Worm (Caenorhabditis elegans) whole organism, L1 larva: ENCODE data around the gene riok-3.

ENCODE experiments used
- aly-2 ChIP-seq: fragments of 150-350 bp; optimal IDR thresholded peaks from 2 replicates; lab custom pipeline; 2014; ENCODE audit warnings: missing biosample characterization, missing genetic modification characterization
- ceh-90 ChIP-seq: sonication (generic microtip); optimal IDR thresholded peaks from 2 replicates; lab custom pipeline; 2016; ENCODE audit warnings: missing genetic modification characterization, missing compliant biosample characterization
- mab-9 ChIP-seq: fragments of 200-800 bp; sonication (Bioruptor generic); IDR thresholded peaks from 2 replicates; pipeline ENCODE4 v1.3.6; 2022; ENCODE audit warnings: missing genetic modification reagents, missing genetic modification characterization, missing compliant biosample characterization
- nhr-76 ChIP-seq: sonication (generic microtip); optimal IDR thresholded peaks from 2 replicates; lab custom pipeline; 2017; ENCODE audit warnings: missing biosample characterization, missing genetic modification characterization
- unc-62 ChIP-seq: fragments of 150-350 bp; optimal IDR thresholded peaks from 2 replicates; lab custom pipeline; 2014; ENCODE audit warnings: missing biosample characterization, missing genetic modification reagents, missing genetic modification characterization

DNA sequence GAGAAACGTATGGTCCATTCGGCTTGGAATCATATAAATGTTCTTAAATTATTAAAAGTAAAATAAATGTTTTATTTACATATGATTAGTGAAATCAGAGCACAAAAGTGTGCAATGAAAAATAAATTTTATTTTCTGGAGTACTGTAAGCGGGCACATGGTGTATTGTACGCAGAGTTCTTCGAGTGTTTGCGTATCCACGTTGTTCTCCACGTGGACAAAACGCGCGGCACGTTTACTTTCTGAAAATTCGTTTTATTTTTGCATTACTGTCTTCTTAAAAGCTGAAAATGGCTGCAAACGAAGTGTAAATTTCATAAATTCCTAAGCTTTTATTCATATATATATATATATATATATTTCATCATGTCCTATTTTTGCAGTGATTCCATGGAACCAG, 27.8 kb upstream of the riok-3 start:
- TF ChIP-seq aly-2: no peak
- no peak for TF ChIP-seq mab-9
- TF ChIP-seq nhr-76: no peak
- TF ChIP-seq unc-62 (GFP tag; lab: Kevin White, UChicago): no peak
- no peak for TF ChIP-seq ceh-90 (tag; lab: Kevin White, UChicago)
